Fruit fly (Drosophila melanogaster) whole organism, embryonic: ENCODE results near the gene EMC5.
A peak's percentile ranks its signal among the peaks of the same experiment; 100 is the strongest.

Experiments
- CG10431 ChIP-seq: fragments of 200-800 bp; sonication (Bioruptor generic); optimal IDR thresholded peaks from 3 replicates; lab custom pipeline; 2018; ENCODE audit warnings: missing biosample characterization, mild to moderate bottlenecking, missing genetic modification characterization
- CG11398 ChIP-seq: fragments of 200-800 bp; sonication (Bioruptor generic); optimal IDR thresholded peaks from 2 replicates; lab custom pipeline; 2016; ENCODE audit warnings: missing biosample characterization, missing genetic modification characterization
- CG11696 ChIP-seq: fragments of 200-800 bp; sonication (Bioruptor generic); IDR thresholded peaks from 2 replicates; pipeline ENCODE4 v1.3.6; 2022; ENCODE audit warnings: missing biosample characterization, missing genetic modification characterization
- CG12219 ChIP-seq: fragments of 200-800 bp; sonication (Bioruptor generic); optimal IDR thresholded peaks from 3 replicates; lab custom pipeline; 2018; ENCODE audit warnings: missing biosample characterization, mild to moderate bottlenecking, missing genetic modification characterization
- CG12391 ChIP-seq: fragments of 200-800 bp; sonication (Bioruptor generic); optimal IDR thresholded peaks from 3 replicates; lab custom pipeline; 2018; ENCODE audit warnings: missing biosample characterization, mild to moderate bottlenecking, missing genetic modification characterization, moderate library complexity
- CG12744 ChIP-seq: fragments of 200-800 bp; sonication (Bioruptor generic); optimal IDR thresholded peaks from 2 replicates; lab custom pipeline; 2016; ENCODE audit warnings: missing biosample characterization, missing genetic modification characterization
- CG14050 ChIP-seq: fragments of 200-800 bp; sonication (Bioruptor generic); IDR thresholded peaks from 3 replicates; pipeline ENCODE4 v1.3.6; 2022; ENCODE audit warnings: missing biosample characterization, missing genetic modification characterization
- CG14710 ChIP-seq: fragments of 200-800 bp; sonication (Bioruptor generic); optimal IDR thresholded peaks from 3 replicates; lab custom pipeline; 2019; ENCODE audit warnings: missing biosample characterization, mild to moderate bottlenecking, missing genetic modification characterization, moderate library complexity
- CG16813 ChIP-seq: fragments of 200-800 bp; sonication (Bioruptor generic); IDR thresholded peaks from 3 replicates; pipeline ENCODE4 v1.3.6; 2022; ENCODE audit warnings: missing biosample characterization, missing genetic modification characterization; ENCODE audit not compliant: partially characterized antibody
- CG18764 ChIP-seq: fragments of 200-800 bp; sonication (Bioruptor generic); optimal IDR thresholded peaks from 3 replicates; lab custom pipeline; 2016; ENCODE audit warnings: missing biosample characterization, missing genetic modification characterization
- CG2712 ChIP-seq: fragments of 200-800 bp; optimal IDR thresholded peaks from 3 replicates; lab custom pipeline; 2019; ENCODE audit warnings: missing biosample characterization, mild to moderate bottlenecking, missing genetic modification characterization, moderate library complexity
- CG32532 ChIP-seq: fragments of 200-800 bp; sonication (Bioruptor generic); IDR thresholded peaks from 2 replicates; pipeline ENCODE4 v1.3.6; 2022; ENCODE audit warnings: missing biosample characterization, missing genetic modification characterization
- CG3838 ChIP-seq: fragments of 200-800 bp; sonication (Bioruptor generic); optimal IDR thresholded peaks from 3 replicates; lab custom pipeline; 2016; ENCODE audit warnings: missing biosample characterization, missing genetic modification characterization
- CG6654 ChIP-seq: fragments of 200-800 bp; sonication (Bioruptor generic); optimal IDR thresholded peaks from 2 replicates; lab custom pipeline; 2017; ENCODE audit warnings: missing biosample characterization, mild to moderate bottlenecking, missing genetic modification characterization
- CG7928 ChIP-seq: fragments of 200-800 bp; sonication (Bioruptor generic); optimal IDR thresholded peaks from 2 replicates; lab custom pipeline; 2017; ENCODE audit warnings: missing biosample characterization, mild to moderate bottlenecking, missing genetic modification characterization
- Doc2 ChIP-seq: fragments of 200-800 bp; sonication (Bioruptor generic); IDR thresholded peaks from 2 replicates; pipeline ENCODE4 v1.3.6; 2022; ENCODE audit warnings: missing biosample characterization, missing genetic modification characterization
- Drgx ChIP-seq: fragments of 200-800 bp; sonication (Bioruptor generic); IDR thresholded peaks from 2 replicates; pipeline ENCODE4 v1.3.6; 2022; ENCODE audit warnings: missing biosample characterization, missing genetic modification characterization
- Eip74EF ChIP-seq, 2 experiments: fragments of 200-800 bp in 1 of 2; fragments of >200 bp in 1 of 2; sonication (Bioruptor generic) in 1 of 2; optimal IDR thresholded peaks; 2 replicates each; lab custom pipeline; 2017 to 2019; ENCODE audit warnings: missing biosample characterization in 2 of 2, missing genetic modification characterization in 2 of 2, mild to moderate bottlenecking in 1 of 2, moderate library complexity in 1 of 2
- HmgZ ChIP-seq: fragments of 200-800 bp; sonication (Bioruptor generic); optimal IDR thresholded peaks from 2 replicates; lab custom pipeline; 2018; ENCODE audit warnings: missing biosample characterization, mild to moderate bottlenecking, missing genetic modification characterization
- Lpt ChIP-seq: fragments of >200 bp; optimal IDR thresholded peaks from 2 replicates; lab custom pipeline; 2018; ENCODE audit warnings: missing biosample characterization, missing genetic modification characterization
- MTF-1 ChIP-seq: fragments of 200-800 bp; sonication (Bioruptor generic); optimal IDR thresholded peaks from 2 replicates; lab custom pipeline; 2018; ENCODE audit warnings: missing biosample characterization, mild to moderate bottlenecking, missing genetic modification characterization, borderline replicate concordance
- Neu2 ChIP-seq: fragments of 200-800 bp; sonication (Bioruptor generic); optimal IDR thresholded peaks from 3 replicates; lab custom pipeline; 2016; ENCODE audit warnings: missing biosample characterization, missing genetic modification characterization, borderline replicate concordance
- Poxn ChIP-seq: fragments of 200-800 bp; sonication (Bioruptor generic); IDR thresholded peaks from 2 replicates; pipeline ENCODE4 v1.3.6; 2022; ENCODE audit warnings: missing biosample characterization, missing genetic modification characterization
- Scr ChIP-seq: fragments of 200-800 bp; sonication (Bioruptor generic); IDR thresholded peaks from 2 replicates; pipeline ENCODE4 v1.3.6; 2022; ENCODE audit warnings: missing biosample characterization, missing genetic modification characterization; ENCODE audit not compliant: partially characterized antibody
- Stat92E ChIP-seq, 3 experiments: fragments of >200 bp in 2 of 3; fragments of 200-800 bp in 1 of 3; sonication (Bioruptor generic) in 1 of 3; optimal IDR thresholded peaks; 2 replicates each; lab custom pipeline; 2017 to 2019; ENCODE audit warnings: missing biosample characterization in 3 of 3, missing genetic modification characterization in 3 of 3, mild to moderate bottlenecking in 1 of 3, moderate library complexity in 1 of 3
- TFAM ChIP-seq: fragments of 200-800 bp; sonication (Bioruptor generic); optimal IDR thresholded peaks from 2 replicates; lab custom pipeline; 2017; ENCODE audit warnings: missing biosample characterization, missing genetic modification characterization, inconsistent platforms
- Taf1 ChIP-seq: fragments of 200-800 bp; sonication (Bioruptor generic); IDR thresholded peaks from 2 replicates; pipeline ENCODE4 v1.3.6; 2022; ENCODE audit warnings: missing biosample characterization, missing genetic modification characterization
- aop ChIP-seq: fragments of 200-800 bp; sonication (Bioruptor generic); IDR thresholded peaks from 2 replicates; pipeline ENCODE4 v1.3.6; 2022; ENCODE audit warnings: missing biosample characterization, missing genetic modification characterization
- bab2 ChIP-seq: fragments of 200-800 bp; sonication (Bioruptor generic); optimal IDR thresholded peaks from 2 replicates; lab custom pipeline; 2016; ENCODE audit warnings: missing biosample characterization, missing genetic modification characterization
- cato ChIP-seq: fragments of 200-800 bp; sonication (Bioruptor generic); optimal IDR thresholded peaks from 2 replicates; lab custom pipeline; 2016; ENCODE audit warnings: missing biosample characterization, missing genetic modification characterization, borderline replicate concordance
- corto ChIP-seq: fragments of 200-800 bp; sonication (Bioruptor generic); optimal IDR thresholded peaks from 2 replicates; lab custom pipeline; 2016; ENCODE audit warnings: missing biosample characterization, mild to moderate bottlenecking, missing genetic modification characterization, moderate library complexity
- croc ChIP-seq: fragments of 200-800 bp; sonication (Bioruptor generic); conservative IDR thresholded peaks from 3 replicates; pipeline ENCODE4 v1.3.6; 2022; ENCODE audit warnings: missing biosample characterization, missing genetic modification characterization
- crp ChIP-seq, 2 experiments: fragments of 200-800 bp; sonication (Bioruptor generic); optimal IDR thresholded peaks; 2 replicates in 1 of 2; 3 replicates in 1 of 2; lab custom pipeline; 2017; ENCODE audit warnings: missing biosample characterization in 2 of 2, missing genetic modification characterization in 2 of 2, mild to moderate bottlenecking in 1 of 2, moderate library complexity in 1 of 2
- danr ChIP-seq: fragments of 200-800 bp; sonication (Bioruptor generic); IDR thresholded peaks from 2 replicates; pipeline ENCODE4 v1.3.6; 2022; ENCODE audit warnings: missing biosample characterization, missing genetic modification characterization
- fd3F ChIP-seq: fragments of 200-800 bp; sonication (Bioruptor generic); optimal IDR thresholded peaks from 2 replicates; lab custom pipeline; 2018; ENCODE audit warnings: missing biosample characterization, mild to moderate bottlenecking, missing genetic modification characterization, moderate library complexity
- fd96Cb ChIP-seq: fragments of 200-800 bp; sonication (Bioruptor generic); optimal IDR thresholded peaks from 2 replicates; lab custom pipeline; 2018; ENCODE audit warnings: missing biosample characterization, mild to moderate bottlenecking, missing genetic modification characterization, moderate library complexity
- h ChIP-seq: fragments of >200 bp; optimal IDR thresholded peaks from 2 replicates; lab custom pipeline; 2017
- ind ChIP-seq: fragments of 200-800 bp; sonication (Bioruptor generic); optimal IDR thresholded peaks from 3 replicates; lab custom pipeline; 2016; ENCODE audit warnings: missing biosample characterization, missing genetic modification characterization
- insv ChIP-seq, 2 experiments: fragments of 200-800 bp; sonication (Bioruptor generic); optimal IDR thresholded peaks; 3 replicates each; lab custom pipeline; 2016 to 2018; ENCODE audit warnings: missing biosample characterization in 2 of 2, missing genetic modification characterization in 2 of 2
- kay ChIP-seq: fragments of 200-800 bp; sonication (Bioruptor generic); optimal IDR thresholded peaks from 2 replicates; lab custom pipeline; 2016; ENCODE audit warnings: missing biosample characterization, missing genetic modification characterization
- ken ChIP-seq: fragments of 200-800 bp; sonication (Bioruptor generic); IDR thresholded peaks from 3 replicates; pipeline ENCODE4 v1.3.6; 2022; ENCODE audit warnings: missing biosample characterization, missing genetic modification characterization
- nau ChIP-seq: fragments of 200-800 bp; sonication (Bioruptor generic); optimal IDR thresholded peaks from 3 replicates; lab custom pipeline; 2017; ENCODE audit warnings: missing biosample characterization, mild to moderate bottlenecking, missing genetic modification characterization, missing genetic modification reagents
- otp ChIP-seq: fragments of 200-800 bp; sonication (Bioruptor generic); IDR thresholded peaks from 3 replicates; pipeline ENCODE4, ENCODE4 v1.3.6; 2022; ENCODE audit warnings: missing biosample characterization, missing genetic modification characterization
- ro ChIP-seq: fragments of 200-800 bp; sonication (Bioruptor generic); IDR thresholded peaks from 2 replicates; pipeline ENCODE4 v1.3.6; 2022; ENCODE audit warnings: missing biosample characterization, missing genetic modification characterization
- run ChIP-seq: fragments of 200-800 bp; sonication (Bioruptor generic); optimal IDR thresholded peaks from 3 replicates; lab custom pipeline; 2018; ENCODE audit warnings: missing biosample characterization, mild to moderate bottlenecking, missing genetic modification characterization
- sens ChIP-seq: fragments of 200-800 bp; sonication (Bioruptor generic); peaks from one replicate; lab custom pipeline; 2016; ENCODE audit warnings: missing biosample characterization, missing genetic modification characterization
- twi ChIP-seq: fragments of 200-800 bp; optimal IDR thresholded peaks from 2 replicates; lab custom pipeline; 2019; ENCODE audit warnings: missing biosample characterization, mild to moderate bottlenecking, missing genetic modification characterization, moderate library complexity
- vnd ChIP-seq: fragments of 200-800 bp; sonication (Bioruptor generic); IDR thresholded peaks from 3 replicates; pipeline ENCODE4 v1.3.6; 2022; ENCODE audit warnings: missing biosample characterization, missing genetic modification characterization; ENCODE audit not compliant: partially characterized antibody
- vvl ChIP-seq: fragments of 200-800 bp; sonication (Bioruptor generic); IDR thresholded peaks from 2 replicates; pipeline ENCODE4 v1.3.6; 2022; ENCODE audit warnings: missing biosample characterization, missing genetic modification characterization

Gene EMC5

DNA sequence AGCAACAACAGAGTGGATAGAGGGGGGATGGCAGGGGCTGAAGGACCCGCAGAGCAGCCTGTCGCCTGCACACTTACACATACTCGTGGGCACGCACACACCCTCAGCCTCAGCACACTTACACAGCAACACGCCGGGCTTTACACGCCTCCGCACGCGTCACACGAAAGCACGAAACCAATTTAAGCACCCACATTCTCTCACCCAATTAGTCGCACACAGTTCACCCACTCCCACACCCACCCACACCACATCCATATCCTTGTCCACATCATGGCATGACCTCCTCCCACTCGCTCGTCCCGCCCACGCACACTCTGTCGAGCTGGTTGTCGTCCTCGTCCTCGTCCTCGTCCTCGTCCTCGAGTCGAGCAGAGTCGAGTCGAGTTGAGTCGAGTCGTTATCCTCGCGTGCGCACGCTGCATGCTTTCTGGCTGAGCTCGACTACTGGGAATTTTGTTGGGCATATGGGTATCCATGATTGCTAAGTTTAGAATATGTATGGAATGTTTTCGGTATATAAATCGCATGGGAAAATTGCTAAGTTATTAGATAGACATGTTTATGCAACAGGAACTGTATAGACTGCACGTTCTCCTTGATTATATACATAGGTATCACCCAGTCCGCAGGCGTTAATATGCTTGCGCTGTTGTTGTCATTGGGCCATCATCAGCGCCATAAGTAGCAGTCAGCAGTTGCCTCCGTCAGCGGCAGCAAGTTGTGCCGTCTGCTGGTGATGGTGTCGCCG is 24.6 kb downstream of the EMC5 start (continued):
- no peak for TF ChIP-seq Stat92E (GFP tag; optimal IDR thresholded peaks at IDR 0.05; lab: Kevin White, UChicago)
- TF ChIP-seq Lpt = no peak
- peak; percentile 33 for TF ChIP-seq run (tag; lab: Kevin White, UChicago)
- TF ChIP-seq h = no peak
- TF ChIP-seq TFAM (GFP tag; lab: Kevin White, UChicago) = no peak
- TF ChIP-seq Eip74EF (GFP tag; optimal IDR thresholded peaks at IDR 0.05; lab: Kevin White, UChicago) = peak in 1 of 2 experiments; percentile 53
- TF ChIP-seq HmgZ (tag; lab: Kevin White, UChicago) = peak; percentile 68
- TF ChIP-seq Neu2 (GFP tag; lab: Kevin White, UChicago) = no peak
- TF ChIP-seq CG14710 = peak; percentile 51
- peak; percentile 81 for TF ChIP-seq CG12391
- peak; percentile 82 for TF ChIP-seq CG2712
- TF ChIP-seq cato (GFP tag; lab: Kevin White, UChicago) = no peak
- peak; percentile 65 for TF ChIP-seq CG11398
- peak; percentile 71 for TF ChIP-seq Taf1
- TF ChIP-seq Doc2 (GFP tag; lab: Robert Waterston, UW) = no peak
- no peak for TF ChIP-seq insv (GFP tag; optimal IDR thresholded peaks at IDR 0.05; lab: Kevin White, UChicago)
- TF ChIP-seq vvl (GFP tag; lab: Robert Waterston, UW) = peak; percentile 89
- TF ChIP-seq CG14050 (GFP tag; lab: Robert Waterston, UW) = peak; percentile 76
- peak; percentile 71 for TF ChIP-seq croc (GFP tag; lab: Robert Waterston, UW)
- TF ChIP-seq Poxn (GFP tag; lab: Robert Waterston, UW) = peak; percentile 66; the same call in 1 of the 2 replicates
- no peak for TF ChIP-seq CG3838 (GFP tag; lab: Kevin White, UChicago)
- no peak for TF ChIP-seq CG16813 (GFP tag; lab: Robert Waterston, UW)
- peak; percentile 95 for TF ChIP-seq sens (GFP tag; lab: Kevin White, UChicago)
- TF ChIP-seq CG18764 (GFP tag; lab: Kevin White, UChicago) = peak; percentile 37
- peak; percentile 49 for TF ChIP-seq CG12744
- peak; percentile 16 for TF ChIP-seq CG6654 (GFP tag; lab: Kevin White, UChicago)
- TF ChIP-seq aop (GFP tag; lab: Robert Waterston, UW) = no peak
- peak; percentile 58 for TF ChIP-seq kay (GFP tag; lab: Kevin White, UChicago)
- 0 out of 2 replicates have a peak, but pooled peaks have one; percentile 32 for TF ChIP-seq CG11696
- peak; percentile 71 for TF ChIP-seq danr (GFP tag; lab: Robert Waterston, UW)
- peak; percentile 75; the same call in 2 of the 3 replicates for TF ChIP-seq otp (GFP tag; lab: Robert Waterston, UW)
- peak; percentile 62 for TF ChIP-seq nau (GFP tag; lab: Kevin White, UChicago)
- peak; percentile 86 for TF ChIP-seq ken (GFP tag; lab: Robert Waterston, UW)
- TF ChIP-seq MTF-1 (GFP tag; lab: Kevin White, UChicago) = peak; percentile 33
- TF ChIP-seq bab2 (GFP tag; lab: Kevin White, UChicago) = peak; percentile 86
- peak; percentile 75 for TF ChIP-seq fd96Cb (tag; lab: Kevin White, UChicago)
- peak; percentile 45 for TF ChIP-seq corto (GFP tag; lab: Kevin White, UChicago)
- peak; percentile 85 for TF ChIP-seq CG32532 (GFP tag; lab: Robert Waterston, UW)
- no peak for TF ChIP-seq vnd (GFP tag; lab: Robert Waterston, UW)
- peak in 1 of 2 experiments; percentile 24 for TF ChIP-seq crp (GFP tag; optimal IDR thresholded peaks at IDR 0.05; lab: Kevin White, UChicago)
- peak; percentile 54 for TF ChIP-seq CG7928 (GFP tag; lab: Kevin White, UChicago)
- TF ChIP-seq Drgx (GFP tag; lab: Robert Waterston, UW) = peak; percentile 68
- TF ChIP-seq Scr = no peak
- TF ChIP-seq CG12219 = peak; percentile 80
- peak; percentile 60; the same call in 1 of the 2 replicates for TF ChIP-seq ro (GFP tag; lab: Robert Waterston, UW)
- no peak for TF ChIP-seq CG10431
- peak; percentile 82 for TF ChIP-seq ind (GFP tag; lab: Kevin White, UChicago)
- TF ChIP-seq twi (tag; lab: Kevin White, UChicago) = peak; percentile 43
- TF ChIP-seq fd3F (GFP tag; lab: Kevin White, UChicago) = peak; percentile 79
